Worm (Caenorhabditis elegans) whole organism, mixed stage, embryonic: ENCODE measurements around the gene sprr-3.

ENCODE experiments used
- elt-1 ChIP-seq: sonication (generic microtip); optimal IDR thresholded peaks from 2 replicates; lab custom pipeline; 2017; ENCODE audit warnings: missing genetic modification characterization, mild to moderate bottlenecking, missing compliant biosample characterization, antibody characterized with exemption, moderate library complexity, borderline replicate concordance; ENCODE audit not compliant: insufficient read depth
- elt-3 ChIP-seq: fragments of 150-350 bp; optimal IDR thresholded peaks from 2 replicates; lab custom pipeline; 2014; ENCODE audit warnings: missing biosample characterization, missing genetic modification characterization
- lin-32 ChIP-seq: fragments of 200-800 bp; sonication (Bioruptor generic); optimal IDR thresholded peaks from 2 replicates; lab custom pipeline; 2018; ENCODE audit warnings: mild to moderate bottlenecking, missing genetic modification characterization, missing compliant biosample characterization
- mab-5 ChIP-seq: fragments of 150-350 bp; optimal IDR thresholded peaks from 2 replicates; lab custom pipeline; 2014; ENCODE audit warnings: missing biosample characterization, missing genetic modification characterization
- mep-1 ChIP-seq: fragments of 150-350 bp; optimal IDR thresholded peaks from 2 replicates; lab custom pipeline; 2017; ENCODE audit warnings: missing biosample characterization, missing genetic modification reagents, missing genetic modification characterization, inconsistent platforms
- nhr-12 ChIP-seq: fragments of 150-350 bp; optimal IDR thresholded peaks from 2 replicates; lab custom pipeline; 2014; ENCODE audit warnings: missing biosample characterization, missing genetic modification characterization
- nhr-2 ChIP-seq: fragments of 150-350 bp; optimal IDR thresholded peaks from 2 replicates; lab custom pipeline; 2014; ENCODE audit warnings: missing biosample characterization, missing genetic modification characterization
- nhr-237 ChIP-seq: fragments of 150-350 bp; optimal IDR thresholded peaks from 2 replicates; lab custom pipeline; 2014; ENCODE audit warnings: missing biosample characterization, missing genetic modification characterization
- nhr-76 ChIP-seq: sonication (generic microtip); optimal IDR thresholded peaks from 2 replicates; lab custom pipeline; 2017; ENCODE audit warnings: missing biosample characterization, missing genetic modification characterization
- sptf-1 ChIP-seq: sonication (generic microtip); optimal IDR thresholded peaks from 2 replicates; lab custom pipeline; 2017; ENCODE audit warnings: mild to moderate bottlenecking, missing genetic modification characterization, moderate library complexity, missing compliant biosample characterization
- unc-120 ChIP-seq: sonication (generic microtip); optimal IDR thresholded peaks from 2 replicates; lab custom pipeline; 2017; ENCODE audit warnings: missing genetic modification characterization, missing compliant biosample characterization; ENCODE audit not compliant: poor library complexity, severe bottlenecking
- unc-39 ChIP-seq: fragments of 150-350 bp; optimal IDR thresholded peaks from 2 replicates; lab custom pipeline; 2014; ENCODE audit warnings: missing biosample characterization, missing genetic modification characterization
- unc-62 ChIP-seq: fragments of 150-350 bp; optimal IDR thresholded peaks from 2 replicates; lab custom pipeline; 2014; ENCODE audit warnings: missing biosample characterization, missing genetic modification reagents, missing genetic modification characterization
- ztf-11 ChIP-seq: fragments of 150-350 bp; optimal IDR thresholded peaks from 2 replicates; lab custom pipeline; 2014; ENCODE audit warnings: missing biosample characterization, missing genetic modification characterization

DNA sequence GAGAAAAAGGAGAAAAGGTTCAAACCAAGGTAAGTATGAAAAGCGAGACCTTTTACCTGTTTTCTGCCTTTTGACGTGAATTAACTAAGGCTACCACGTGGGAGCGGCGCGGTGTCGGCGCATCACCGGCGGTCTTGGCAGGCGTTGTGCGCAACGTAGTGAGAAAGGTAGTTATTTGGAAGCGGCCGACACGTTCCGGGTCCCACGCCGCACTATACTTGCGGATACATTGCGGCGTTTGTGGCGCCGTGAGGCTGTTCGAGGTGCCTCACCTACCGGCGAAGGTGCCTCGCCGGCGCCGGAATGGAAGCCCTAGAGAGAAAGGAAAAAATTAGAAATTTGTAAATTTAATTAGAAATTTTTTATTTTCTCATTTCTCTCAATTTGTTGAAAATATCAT, 10.8 kb downstream of the sprr-3 start:
- no peak for TF ChIP-seq unc-39 (tag; lab: Kevin White, UChicago)
- no peak for TF ChIP-seq nhr-2 (tag; lab: Kevin White, UChicago)
- no peak for TF ChIP-seq ztf-11
- TF ChIP-seq nhr-76 (tag; lab: Kevin White, UChicago): no peak
- no peak for TF ChIP-seq elt-1
- no peak for TF ChIP-seq mab-5 (tag; lab: Kevin White, UChicago)
- no peak for TF ChIP-seq sptf-1 (tag; lab: Kevin White, UChicago)
- no peak for TF ChIP-seq unc-62 (GFP tag; lab: Kevin White, UChicago)
- TF ChIP-seq elt-3: no peak
- TF ChIP-seq nhr-237 (tag; lab: Kevin White, UChicago): no peak
- TF ChIP-seq mep-1: no peak
- TF ChIP-seq unc-120 (tag; lab: Kevin White, UChicago): no peak
- TF ChIP-seq nhr-12 (tag; lab: Kevin White, UChicago): no peak
- no peak for TF ChIP-seq lin-32 (GFP tag; lab: Kevin White, UChicago)
